Worm (Caenorhabditis elegans): ENCODE measurements around the gene sri-60.

DNA sequence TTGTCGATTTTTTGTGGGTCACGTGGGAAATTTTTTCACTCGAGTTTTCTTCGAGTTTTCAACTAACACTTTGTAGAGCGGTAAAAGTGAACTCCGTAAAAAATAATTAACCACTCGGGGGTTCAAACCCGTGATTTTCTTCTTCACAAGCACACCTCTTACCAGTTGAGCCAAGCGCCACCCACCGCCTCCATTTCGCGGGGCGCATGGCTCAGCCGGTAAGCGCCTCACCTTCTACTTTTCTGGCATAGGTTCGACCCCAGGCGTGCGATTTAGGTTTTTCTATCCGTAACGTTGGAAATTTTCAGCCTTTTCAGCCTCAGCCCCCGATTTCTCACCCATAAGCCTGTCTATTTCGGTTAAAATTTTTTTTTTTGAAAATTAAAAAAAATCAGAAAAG, 19.3 kb upstream of the sri-60 start:
- TF ChIP-seq ceh-48 (tag; optimal IDR thresholded peaks at IDR 0.05) (no peak), pax-1 (tag; optimal IDR thresholded peaks at IDR 0.05) (no peak), pag-3 (tag; optimal IDR thresholded peaks at IDR 0.05; ENCODE audit: borderline replicate concordance) (no peak), unc-86 (tag; optimal IDR thresholded peaks at IDR 0.05) (no peak), K09A11.1 (tag; optimal IDR thresholded peaks at IDR 0.05; ENCODE audit: insufficient read depth) (no peak)
